Worm (Caenorhabditis elegans): ENCODE measurements around the gene F22F7.12.
A peak's percentile ranks its signal among the peaks of the same experiment; 100 is the strongest.

F22F7.12 gene

DNA sequence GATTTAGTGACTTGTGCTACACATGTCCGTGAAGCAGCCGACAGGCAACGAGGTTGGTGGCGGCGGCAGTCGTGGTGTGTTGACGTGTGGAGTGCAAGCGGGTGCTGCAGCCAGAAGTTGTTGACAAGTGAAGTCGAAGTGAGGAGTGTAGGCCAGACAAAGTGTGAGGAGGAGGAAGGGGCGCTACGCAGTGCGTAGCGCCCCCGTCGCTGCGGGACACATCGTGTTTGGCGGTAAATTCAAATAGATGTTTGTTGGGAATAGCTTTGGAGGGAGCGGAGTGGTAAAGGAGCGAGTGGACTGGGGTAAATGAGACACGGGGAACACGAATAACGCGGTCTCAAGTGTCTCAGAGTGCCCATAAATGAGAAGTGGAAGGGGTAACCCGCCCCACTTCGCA is 41.2 kb upstream of the F22F7.12 start:
- TF ChIP-seq elt-4 (tag; optimal IDR thresholded peaks at IDR 0.05): peak; percentile 5
- no peak for TF ChIP-seq madf-2 (tag; optimal IDR thresholded peaks at IDR 0.05)
- TF ChIP-seq elt-2 (tag; optimal IDR thresholded peaks at IDR 0.05): no peak

DNA sequence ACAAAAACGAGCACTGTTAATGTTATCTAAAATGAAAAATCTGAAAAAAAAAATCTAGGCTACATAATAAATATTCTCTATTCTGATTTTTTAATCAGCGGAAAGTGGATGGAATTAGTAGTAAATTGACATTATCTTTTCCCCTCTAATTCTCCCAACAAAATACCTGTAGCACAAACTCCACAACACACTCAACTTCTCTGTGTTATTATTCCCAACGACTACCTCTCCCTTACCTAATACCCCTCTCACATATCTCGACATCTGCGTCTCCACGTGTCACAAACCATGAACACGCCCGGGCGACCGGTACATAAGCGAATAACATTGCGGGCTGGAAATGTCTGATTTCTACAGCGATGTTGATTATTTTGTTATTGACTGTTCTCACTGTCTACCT is 38.9 kb upstream of the F22F7.12 start, which contains the start of gene cyp-33C2:
Gene cyp-33C2, plus strand, starts transcription at position 327 of the 400 bp plus-strand sequence.
- TF ChIP-seq pha-4 (tag; optimal IDR thresholded peaks at IDR 0.05) (no peak), hlh-8 (tag; optimal IDR thresholded peaks at IDR 0.05) (no peak), nfya-1 (tag; optimal IDR thresholded peaks at IDR 0.05) (no peak), ceh-19 (GFP tag; optimal IDR thresholded peaks at IDR 0.05) (no peak), pha-2 (tag; optimal IDR thresholded peaks at IDR 0.05) (no peak), ceh-6 (GFP tag; optimal IDR thresholded peaks at IDR 0.05) (no peak), sox-4 (tag; optimal IDR thresholded peaks at IDR 0.05) (no peak), mec-3 (tag; optimal IDR thresholded peaks at IDR 0.05; ENCODE audit: borderline replicate concordance) (no peak), pax-1 (tag; optimal IDR thresholded peaks at IDR 0.05) (no peak), ztf-16 (tag; optimal IDR thresholded peaks at IDR 0.05) (no peak), nhr-232 (tag; optimal IDR thresholded peaks at IDR 0.05) (no peak), unc-55 (GFP tag; optimal IDR thresholded peaks at IDR 0.05) (no peak), unc-3 (GFP tag; conservative IDR thresholded peaks at IDR 0.05) (no peak), unc-3 (tag; optimal IDR thresholded peaks at IDR 0.05) (no peak), ceh-30 (tag; optimal IDR thresholded peaks at IDR 0.05) (no peak)

DNA sequence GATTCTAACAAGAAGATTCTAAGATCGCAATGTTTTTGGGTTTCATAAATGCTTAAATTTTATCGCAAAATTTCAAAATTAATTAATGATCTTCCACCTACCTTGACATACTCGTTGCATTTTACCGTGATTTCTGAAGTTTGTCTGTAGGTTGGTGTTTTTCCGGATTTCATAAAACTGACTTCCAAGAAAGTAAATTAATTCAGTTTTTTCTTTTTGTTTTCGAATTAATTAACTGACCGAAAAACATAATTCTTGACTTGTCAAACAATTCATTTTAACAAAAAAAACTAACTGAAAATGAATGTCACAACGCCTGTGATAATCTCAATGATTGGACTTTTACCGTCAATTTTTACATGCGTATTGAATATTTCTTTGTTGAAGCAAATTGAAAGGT is 37.4 kb upstream of the F22F7.12 start, which contains the start of gene srbc-16:
Gene srbc-16, plus strand, starts transcription at position 301 of the 400 bp plus-strand sequence.
- TF ChIP-seq che-1 (tag; optimal IDR thresholded peaks at IDR 0.05) (no peak), npax-4 (tag; optimal IDR thresholded peaks at IDR 0.05) (no peak), F13H6.1 (tag; optimal IDR thresholded peaks at IDR 0.05) (no peak), rnt-1 (tag; optimal IDR thresholded peaks at IDR 0.05) (no peak), nfya-1 (tag; optimal IDR thresholded peaks at IDR 0.05) (no peak), gmeb-2 (tag; optimal IDR thresholded peaks at IDR 0.05) (no peak), ztf-16 (tag; optimal IDR thresholded peaks at IDR 0.05) (no peak), ceh-48 (tag; optimal IDR thresholded peaks at IDR 0.05) (no peak), hlh-6 (tag; optimal IDR thresholded peaks at IDR 0.05) (no peak), unc-55 (GFP tag; optimal IDR thresholded peaks at IDR 0.05) (no peak), elt-2 (tag; optimal IDR thresholded peaks at IDR 0.05) (no peak), tbx-7 (tag; optimal IDR thresholded peaks at IDR 0.05) (no peak), pros-1 (tag; optimal IDR thresholded peaks at IDR 0.05) (no peak), K02D7.2 (tag; optimal IDR thresholded peaks at IDR 0.05) (no peak), pag-3 (tag; optimal IDR thresholded peaks at IDR 0.05; ENCODE audit: borderline replicate concordance) (no peak), pha-2 (tag; optimal IDR thresholded peaks at IDR 0.05) (no peak)

DNA sequence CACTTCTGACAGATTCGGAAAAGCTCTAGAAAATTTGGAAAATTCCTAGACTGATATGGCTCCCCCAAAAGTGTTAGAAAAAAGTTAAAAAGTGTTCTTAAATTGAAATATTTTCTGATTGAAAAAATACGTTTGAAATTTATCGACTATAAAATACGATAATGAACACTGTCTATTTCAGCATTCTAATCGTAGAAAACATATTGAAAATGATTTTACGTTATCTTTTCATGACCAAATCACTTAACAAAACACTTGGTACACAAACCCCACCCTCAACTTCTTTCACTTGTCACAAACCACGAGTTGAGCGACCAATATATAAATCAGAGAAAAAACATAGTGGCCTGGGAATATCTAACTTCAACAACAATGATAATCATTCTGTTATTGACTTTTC is 34.9 kb upstream of the F22F7.12 start, which contains the start of gene cyp-33C1:
Gene cyp-33C1, plus strand, starts transcription at position 301 of the 400 bp plus-strand sequence.
- TF ChIP-seq fkh-10 (GFP tag; optimal IDR thresholded peaks at IDR 0.05) (no peak), hlh-8 (tag; optimal IDR thresholded peaks at IDR 0.05) (no peak), dve-1 (tag; optimal IDR thresholded peaks at IDR 0.05) (no peak), hlh-13 (GFP tag; optimal IDR thresholded peaks at IDR 0.05) (no peak), hlh-6 (tag; optimal IDR thresholded peaks at IDR 0.05) (no peak), ets-4 (tag; optimal IDR thresholded peaks at IDR 0.05) (no peak), pax-1 (tag; optimal IDR thresholded peaks at IDR 0.05) (no peak)

DNA sequence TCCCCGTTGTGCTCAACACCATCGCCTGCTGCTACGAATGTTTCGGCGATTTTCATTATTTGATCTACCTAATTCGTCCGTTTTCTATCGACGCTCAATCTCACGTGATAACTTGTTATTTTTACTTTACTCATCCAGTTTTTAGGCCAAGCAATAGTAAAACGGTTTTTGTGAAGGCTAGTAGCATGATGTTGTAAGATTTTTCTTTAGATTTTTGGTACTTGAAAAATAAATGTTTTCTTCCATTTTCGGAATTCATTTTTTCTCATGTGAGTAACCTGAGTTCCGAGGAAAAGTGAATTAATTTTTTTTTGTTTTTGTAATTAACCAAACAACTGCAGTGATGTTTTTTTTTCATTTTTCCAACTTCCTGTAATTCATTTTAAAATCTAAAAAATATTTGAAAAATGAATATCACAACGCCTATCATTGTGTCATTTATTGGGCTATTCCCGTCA is 33.0 kb upstream of the F22F7.12 start, which contains the start of gene srbc-17:
Gene srbc-17, plus strand, starts transcription at position 408 of the 458 bp plus-strand sequence.
- TF ChIP-seq ceh-24 (tag; optimal IDR thresholded peaks at IDR 0.05): no peak
- TF ChIP-seq nfya-1 (tag; optimal IDR thresholded peaks at IDR 0.05): no peak
- no peak for TF ChIP-seq ets-4 (tag; optimal IDR thresholded peaks at IDR 0.05)
- no peak for TF ChIP-seq T23F11.4 (GFP tag; optimal IDR thresholded peaks at IDR 0.05)
- no peak for TF ChIP-seq odd-2 (tag; optimal IDR thresholded peaks at IDR 0.05)
- TF ChIP-seq pqm-1 (tag; optimal IDR thresholded peaks at IDR 0.05): no peak
- no peak for TF ChIP-seq hlh-13 (GFP tag; optimal IDR thresholded peaks at IDR 0.05)
- no peak for TF ChIP-seq zip-5 (tag; optimal IDR thresholded peaks at IDR 0.05)
- no peak for TF ChIP-seq madf-2 (tag; optimal IDR thresholded peaks at IDR 0.05)
- TF ChIP-seq ztf-16 (tag; optimal IDR thresholded peaks at IDR 0.05): no peak
- no peak for TF ChIP-seq nhr-11 (tag; optimal IDR thresholded peaks at IDR 0.05)
- TF ChIP-seq gmeb-2 (tag; optimal IDR thresholded peaks at IDR 0.05): no peak
- TF ChIP-seq Y22D7AL.16 (tag; optimal IDR thresholded peaks at IDR 0.05): no peak
- no peak for TF ChIP-seq syd-9 (tag; optimal IDR thresholded peaks at IDR 0.05)
